Fruit fly (Drosophila melanogaster) whole organism, embryonic: Measurements from ENCODE around the gene Ankle2.

Experiments used
- Abd-B ChIP-seq: fragments of 200-800 bp; sonication (Bioruptor generic); optimal IDR thresholded peaks from 2 replicates; lab custom pipeline; 2018; ENCODE audit warnings: missing biosample characterization, mild to moderate bottlenecking, missing genetic modification characterization, moderate library complexity
- Aef1 ChIP-seq: fragments of 200-800 bp; sonication (Bioruptor generic); IDR thresholded peaks from 3 replicates; pipeline ENCODE4 v1.3.6; 2022; ENCODE audit warnings: missing biosample characterization, missing genetic modification characterization
- Antp ChIP-seq: fragments of 200-800 bp; sonication (Bioruptor generic); optimal IDR thresholded peaks from 3 replicates; lab custom pipeline; 2016; ENCODE audit warnings: missing biosample characterization, missing genetic modification characterization
- CG11398 ChIP-seq: fragments of 200-800 bp; sonication (Bioruptor generic); optimal IDR thresholded peaks from 2 replicates; lab custom pipeline; 2016; ENCODE audit warnings: missing biosample characterization, missing genetic modification characterization
- CG12391 ChIP-seq: fragments of 200-800 bp; sonication (Bioruptor generic); optimal IDR thresholded peaks from 3 replicates; lab custom pipeline; 2018; ENCODE audit warnings: missing biosample characterization, mild to moderate bottlenecking, missing genetic modification characterization, moderate library complexity
- CG14050 ChIP-seq: fragments of 200-800 bp; sonication (Bioruptor generic); IDR thresholded peaks from 3 replicates; pipeline ENCODE4 v1.3.6; 2022; ENCODE audit warnings: missing biosample characterization, missing genetic modification characterization
- CG14667 ChIP-seq: fragments of 200-800 bp; sonication (Bioruptor generic); IDR thresholded peaks from 2 replicates; pipeline ENCODE4 v1.3.6; 2022; ENCODE audit warnings: missing biosample characterization, missing genetic modification characterization
- CG1792 ChIP-seq: fragments of 200-800 bp; sonication (Bioruptor generic); optimal IDR thresholded peaks from 2 replicates; lab custom pipeline; 2016; ENCODE audit warnings: missing biosample characterization, missing genetic modification characterization
- CG2120 ChIP-seq: fragments of 200-800 bp; sonication (Bioruptor generic); optimal IDR thresholded peaks from 3 replicates; lab custom pipeline; 2016; ENCODE audit warnings: missing biosample characterization, missing genetic modification characterization
- CG2678 ChIP-seq: fragments of 200-800 bp; sonication (Bioruptor generic); optimal IDR thresholded peaks from 3 replicates; lab custom pipeline; 2019; ENCODE audit warnings: missing biosample characterization, mild to moderate bottlenecking, missing genetic modification characterization, moderate library complexity
- CG33557 ChIP-seq: fragments of 200-800 bp; sonication (Bioruptor generic); optimal IDR thresholded peaks from 2 replicates; lab custom pipeline; 2019; ENCODE audit warnings: missing biosample characterization, mild to moderate bottlenecking, missing genetic modification characterization, moderate library complexity
- CG3726 ChIP-seq: fragments of 200-800 bp; sonication (Bioruptor generic); IDR thresholded peaks from 3 replicates; pipeline ENCODE4, ENCODE4 v1.3.6; 2022; ENCODE audit warnings: missing biosample characterization, missing genetic modification characterization
- CG4404 ChIP-seq: fragments of 200-800 bp; sonication (Bioruptor generic); IDR thresholded peaks from 2 replicates; pipeline ENCODE4 v1.3.6; 2022; ENCODE audit warnings: missing biosample characterization, missing genetic modification characterization
- CG6175 ChIP-seq: fragments of 200-800 bp; sonication (Bioruptor generic); IDR thresholded peaks from 3 replicates; pipeline ENCODE4 v1.3.6; 2022; ENCODE audit warnings: missing biosample characterization, missing genetic modification characterization
- CG6791 ChIP-seq: fragments of 200-800 bp; sonication (Bioruptor generic); IDR thresholded peaks from 3 replicates; pipeline ENCODE4 v1.3.6; 2022; ENCODE audit warnings: missing biosample characterization, missing genetic modification characterization; ENCODE audit not compliant: partially characterized antibody
- CG6813 ChIP-seq: fragments of 200-800 bp; sonication (Bioruptor generic); optimal IDR thresholded peaks from 2 replicates; lab custom pipeline; 2017; ENCODE audit warnings: missing biosample characterization, missing genetic modification characterization, mild to moderate bottlenecking, moderate library complexity, missing genetic modification reagents
- CG7556 ChIP-seq: fragments of 200-800 bp; sonication (Bioruptor generic); optimal IDR thresholded peaks from 2 replicates; lab custom pipeline; 2017; ENCODE audit warnings: missing biosample characterization, mild to moderate bottlenecking, missing genetic modification characterization
- CG8281 ChIP-seq: fragments of 200-800 bp; sonication (Bioruptor generic); optimal IDR thresholded peaks from 2 replicates; lab custom pipeline; 2018; ENCODE audit warnings: missing biosample characterization, mild to moderate bottlenecking, missing genetic modification characterization, moderate library complexity
- CG9727 ChIP-seq: fragments of 200-800 bp; sonication (Bioruptor generic); optimal IDR thresholded peaks from 3 replicates; lab custom pipeline; 2017; ENCODE audit warnings: missing biosample characterization, mild to moderate bottlenecking, missing genetic modification characterization
- Dfd ChIP-seq, 2 experiments: fragments of >200 bp; optimal IDR thresholded peaks; 2 replicates each; lab custom pipeline; 2017; ENCODE audit warnings: missing biosample characterization in 2 of 2, missing genetic modification characterization in 2 of 2
- Doc2 ChIP-seq: fragments of 200-800 bp; sonication (Bioruptor generic); IDR thresholded peaks from 2 replicates; pipeline ENCODE4 v1.3.6; 2022; ENCODE audit warnings: missing biosample characterization, missing genetic modification characterization
- Dref ChIP-seq: fragments of 200-800 bp; sonication (Bioruptor generic); IDR thresholded peaks from 2 replicates; pipeline ENCODE4 v1.3.6; 2022; ENCODE audit warnings: missing biosample characterization, missing genetic modification characterization
- Drgx ChIP-seq: fragments of 200-800 bp; sonication (Bioruptor generic); IDR thresholded peaks from 2 replicates; pipeline ENCODE4 v1.3.6; 2022; ENCODE audit warnings: missing biosample characterization, missing genetic modification characterization
- HLH4C ChIP-seq: fragments of 200-800 bp; sonication (Bioruptor generic); IDR thresholded peaks from 3 replicates; pipeline ENCODE4 v1.3.6; 2022; ENCODE audit warnings: missing biosample characterization, missing genetic modification characterization; ENCODE audit not compliant: partially characterized antibody
- Hmx ChIP-seq: fragments of 200-800 bp; sonication (Bioruptor generic); optimal IDR thresholded peaks from 2 replicates; lab custom pipeline; 2016; ENCODE audit warnings: missing biosample characterization, missing genetic modification characterization
- Hr51 ChIP-seq, 2 experiments: fragments of 200-800 bp; sonication (Bioruptor generic); optimal IDR thresholded peaks; 2 replicates in 1 of 2; 3 replicates in 1 of 2; lab custom pipeline; 2016 to 2018; ENCODE audit warnings: missing biosample characterization in 2 of 2, missing genetic modification characterization in 2 of 2, mild to moderate bottlenecking in 1 of 2, moderate library complexity in 1 of 2
- Hr78 ChIP-seq, 2 experiments: fragments of 200-800 bp in 1 of 2; fragments of >200 bp in 1 of 2; sonication (Bioruptor generic) in 1 of 2; optimal IDR thresholded peaks; 2 replicates each; lab custom pipeline; 2017 to 2019; ENCODE audit warnings: missing biosample characterization in 2 of 2, missing genetic modification characterization in 2 of 2, mild to moderate bottlenecking in 1 of 2, moderate library complexity in 1 of 2
- Mad ChIP-seq: fragments of 200-800 bp; sonication (Bioruptor generic); optimal IDR thresholded peaks from 2 replicates; lab custom pipeline; 2016; ENCODE audit warnings: missing biosample characterization, missing genetic modification characterization
- Meics ChIP-seq: fragments of 200-800 bp; sonication (Bioruptor generic); optimal IDR thresholded peaks from 2 replicates; lab custom pipeline; 2017; ENCODE audit warnings: missing biosample characterization, mild to moderate bottlenecking, missing genetic modification characterization
- NC2α ChIP-seq: fragments of 200-800 bp; sonication (Bioruptor generic); optimal IDR thresholded peaks from 2 replicates; lab custom pipeline; 2016; ENCODE audit warnings: missing biosample characterization, missing genetic modification characterization
- NC2β ChIP-seq: fragments of 200-800 bp; sonication (Bioruptor generic); optimal IDR thresholded peaks from 2 replicates; lab custom pipeline; 2016; ENCODE audit warnings: missing biosample characterization, missing genetic modification characterization
- ap ChIP-seq: fragments of 200-800 bp; sonication (Bioruptor generic); IDR thresholded peaks from 2 replicates; pipeline ENCODE4 v1.3.6; 2022; ENCODE audit warnings: missing biosample characterization, missing genetic modification characterization
- caup ChIP-seq: fragments of 200-800 bp; sonication (Bioruptor generic); optimal IDR thresholded peaks from 3 replicates; lab custom pipeline; 2017; ENCODE audit warnings: missing biosample characterization, mild to moderate bottlenecking, missing genetic modification characterization, moderate library complexity; ENCODE audit not compliant: severe bottlenecking
- croc ChIP-seq: fragments of 200-800 bp; sonication (Bioruptor generic); conservative IDR thresholded peaks from 3 replicates; pipeline ENCODE4 v1.3.6; 2022; ENCODE audit warnings: missing biosample characterization, missing genetic modification characterization
- crp ChIP-seq, 2 experiments: fragments of 200-800 bp; sonication (Bioruptor generic); optimal IDR thresholded peaks; 2 replicates in 1 of 2; 3 replicates in 1 of 2; lab custom pipeline; 2017; ENCODE audit warnings: missing biosample characterization in 2 of 2, missing genetic modification characterization in 2 of 2, mild to moderate bottlenecking in 1 of 2, moderate library complexity in 1 of 2
- disco-r ChIP-seq: fragments of 200-800 bp; sonication (Bioruptor generic); optimal IDR thresholded peaks from 2 replicates; lab custom pipeline; 2016; ENCODE audit warnings: missing biosample characterization, missing genetic modification characterization
- dysf ChIP-seq: fragments of 200-800 bp; sonication (Bioruptor generic); IDR thresholded peaks from 3 replicates; pipeline ENCODE4 v1.3.6; 2022; ENCODE audit warnings: missing biosample characterization, missing genetic modification characterization
- fd96Cb ChIP-seq: fragments of 200-800 bp; sonication (Bioruptor generic); optimal IDR thresholded peaks from 2 replicates; lab custom pipeline; 2018; ENCODE audit warnings: missing biosample characterization, mild to moderate bottlenecking, missing genetic modification characterization, moderate library complexity
- gsb ChIP-seq: fragments of 200-800 bp; sonication (Bioruptor generic); IDR thresholded peaks from 2 replicates; pipeline ENCODE4 v1.3.6; 2022; ENCODE audit warnings: missing biosample characterization, missing genetic modification characterization
- h ChIP-seq: fragments of >200 bp; optimal IDR thresholded peaks from 2 replicates; lab custom pipeline; 2017
- hb ChIP-seq: fragments of 200-800 bp; sonication (Bioruptor generic); IDR thresholded peaks from 3 replicates; pipeline ENCODE4 v1.3.6; 2022; ENCODE audit warnings: missing biosample characterization, missing genetic modification characterization; ENCODE audit not compliant: partially characterized antibody
- kay ChIP-seq: fragments of 200-800 bp; sonication (Bioruptor generic); optimal IDR thresholded peaks from 2 replicates; lab custom pipeline; 2016; ENCODE audit warnings: missing biosample characterization, missing genetic modification characterization
- luna ChIP-seq: fragments of 200-800 bp; sonication (Bioruptor generic); optimal IDR thresholded peaks from 2 replicates; lab custom pipeline; 2016; ENCODE audit warnings: missing biosample characterization, missing genetic modification characterization
- mam ChIP-seq: fragments of 200-800 bp; sonication (Bioruptor generic); optimal IDR thresholded peaks from 3 replicates; lab custom pipeline; 2016; ENCODE audit warnings: missing biosample characterization, missing genetic modification characterization
- nau ChIP-seq: fragments of 200-800 bp; sonication (Bioruptor generic); optimal IDR thresholded peaks from 3 replicates; lab custom pipeline; 2017; ENCODE audit warnings: missing biosample characterization, mild to moderate bottlenecking, missing genetic modification characterization, missing genetic modification reagents
- peb ChIP-seq: fragments of 200-800 bp; sonication (Bioruptor generic); IDR thresholded peaks from 2 replicates; pipeline ENCODE4 v1.3.6; 2022; ENCODE audit warnings: missing biosample characterization, missing genetic modification characterization
- toy ChIP-seq: fragments of 200-800 bp; sonication (Bioruptor generic); IDR thresholded peaks from 2 replicates; pipeline ENCODE4 v1.3.6; 2022; ENCODE audit warnings: missing biosample characterization, missing genetic modification characterization
- tup ChIP-seq: fragments of 200-800 bp; sonication (Bioruptor generic); optimal IDR thresholded peaks from 2 replicates; lab custom pipeline; 2016; ENCODE audit warnings: missing biosample characterization, mild to moderate bottlenecking, missing genetic modification characterization, moderate library complexity
- vnd ChIP-seq: fragments of 200-800 bp; sonication (Bioruptor generic); IDR thresholded peaks from 3 replicates; pipeline ENCODE4 v1.3.6; 2022; ENCODE audit warnings: missing biosample characterization, missing genetic modification characterization; ENCODE audit not compliant: partially characterized antibody
- vvl ChIP-seq: fragments of 200-800 bp; sonication (Bioruptor generic); IDR thresholded peaks from 2 replicates; pipeline ENCODE4 v1.3.6; 2022; ENCODE audit warnings: missing biosample characterization, missing genetic modification characterization
- yki ChIP-seq: fragments of >200 bp; optimal IDR thresholded peaks from 3 replicates; lab custom pipeline; 2018

The Ankle2 gene

dm6 chrX:17599330-17599729 lies 20.3 kb upstream of the Ankle2 start, which contains the start of gene X11L (continued):
- peak; percentile 60; the same call in 1 of the 3 replicates for TF ChIP-seq CG6175 (GFP tag; lab: Robert Waterston, UW)
- TF ChIP-seq Dref (GFP tag; lab: Robert Waterston, UW), result peak; percentile 92
- no peak for TF ChIP-seq CG3726 (GFP tag; lab: Robert Waterston, UW)
- TF ChIP-seq Dfd (GFP tag; optimal IDR thresholded peaks at IDR 0.05; lab: Kevin White, UChicago), result no peak
- no peak for TF ChIP-seq luna (GFP tag; lab: Kevin White, UChicago)
- peak in 1 of 2 experiments; percentile 62 for TF ChIP-seq Hr51 (GFP tag; optimal IDR thresholded peaks at IDR 0.05; lab: Kevin White, UChicago)
- TF ChIP-seq crp (GFP tag; optimal IDR thresholded peaks at IDR 0.05; lab: Kevin White, UChicago), result peak in 1 of 2 experiments; percentile 34
- no peak for TF ChIP-seq croc (GFP tag; lab: Robert Waterston, UW)
- TF ChIP-seq Mad, result peak; percentile 64
- TF ChIP-seq CG33557, result peak; percentile 15
- no peak for TF ChIP-seq gsb
- peak; percentile 48; the same call in 2 of the 3 replicates for TF ChIP-seq CG14050
- no peak for TF ChIP-seq h (lab: Kevin White, UChicago)
- TF ChIP-seq Drgx (GFP tag; lab: Robert Waterston, UW), result peak; percentile 56; the same call in 1 of the 2 replicates
- peak; percentile 56 for TF ChIP-seq CG1792
- TF ChIP-seq Aef1 (GFP tag; lab: Robert Waterston, UW), result peak; percentile 29; the same call in 1 of the 3 replicates
- no peak for TF ChIP-seq Abd-B (GFP tag; lab: Kevin White, UChicago)
- peak; percentile 31; the same call in 1 of the 2 replicates for TF ChIP-seq peb (GFP tag; lab: Robert Waterston, UW)
- TF ChIP-seq Doc2 (GFP tag; lab: Robert Waterston, UW), result no peak
- peak; percentile 87 for TF ChIP-seq mam (GFP tag; lab: Kevin White, UChicago)
- TF ChIP-seq kay (GFP tag; lab: Kevin White, UChicago), result peak; percentile 54
- peak; percentile 65 for TF ChIP-seq CG12391
- no peak for TF ChIP-seq CG8281 (tag; lab: Kevin White, UChicago)
- TF ChIP-seq dysf (GFP tag; lab: Robert Waterston, UW), result peak; percentile 68
- TF ChIP-seq NC2α (GFP tag; lab: Kevin White, UChicago), result no peak
- TF ChIP-seq CG2120 (GFP tag; lab: Kevin White, UChicago), result peak; percentile 87
- peak; percentile 85 for TF ChIP-seq hb (GFP tag; lab: Robert Waterston, UW)
- TF ChIP-seq CG14667 (GFP tag; lab: Robert Waterston, UW), result 0 out of 2 replicates have a peak, but pooled peaks have one; percentile 14
- no peak for TF ChIP-seq Hmx
- peak; percentile 32 for TF ChIP-seq fd96Cb (tag; lab: Kevin White, UChicago)
- peak; percentile 75 for TF ChIP-seq Antp (GFP tag; lab: Kevin White, UChicago)
- TF ChIP-seq CG2678 (tag; lab: Kevin White, UChicago), result no peak
- TF ChIP-seq CG7556 (GFP tag; lab: Kevin White, UChicago), result peak; percentile 57
- TF ChIP-seq HLH4C, result peak; percentile 90
- no peak for TF ChIP-seq toy (GFP tag; lab: Robert Waterston, UW)
- peak; percentile 8 for TF ChIP-seq CG6813 (GFP tag; lab: Kevin White, UChicago)
- peak; percentile 68 for TF ChIP-seq NC2β (GFP tag; lab: Kevin White, UChicago)
- TF ChIP-seq CG9727, result peak; percentile 59
- TF ChIP-seq Hr78 (GFP tag; optimal IDR thresholded peaks at IDR 0.05; lab: Kevin White, UChicago), result no peak
- peak; percentile 66 for TF ChIP-seq Meics (GFP tag; lab: Kevin White, UChicago)
- no peak for TF ChIP-seq yki (lab: Kevin White, UChicago)
- TF ChIP-seq CG4404, result peak; percentile 41; the same call in 1 of the 2 replicates
- no peak for TF ChIP-seq disco-r (GFP tag; lab: Kevin White, UChicago)
- TF ChIP-seq ap (GFP tag; lab: Robert Waterston, UW), result no peak
- no peak for TF ChIP-seq nau
- peak; percentile 34 for TF ChIP-seq CG11398 (GFP tag; lab: Kevin White, UChicago)
- TF ChIP-seq CG6791, result peak; percentile 94
- TF ChIP-seq vnd (GFP tag; lab: Robert Waterston, UW), result peak; percentile 83
- peak; percentile 75 for TF ChIP-seq caup (GFP tag; lab: Kevin White, UChicago)
- TF ChIP-seq tup (GFP tag; lab: Kevin White, UChicago), result peak; percentile 68
- TF ChIP-seq vvl (GFP tag; lab: Robert Waterston, UW), result peak; percentile 80
